Worm (Caenorhabditis elegans) whole organism, late embryonic: ENCODE measurements around the gene F49C5.3.

Source experiments
- C38D4.7 ChIP-seq: fragments of 200-800 bp; sonication (Bioruptor generic); optimal IDR thresholded peaks from 2 replicates; lab custom pipeline; 2018; ENCODE audit warnings: mild to moderate bottlenecking, missing genetic modification characterization, moderate library complexity, missing compliant biosample characterization
- F13H6.1 ChIP-seq: sonication (generic microtip); optimal IDR thresholded peaks from 2 replicates; lab custom pipeline; 2016; ENCODE audit warnings: missing genetic modification characterization, missing compliant biosample characterization
- K09A11.1 ChIP-seq: sonication (generic microtip); optimal IDR thresholded peaks from 2 replicates; lab custom pipeline; 2017; ENCODE audit warnings: antibody characterized with exemption, mild to moderate bottlenecking, missing genetic modification characterization, missing compliant biosample characterization; ENCODE audit not compliant: insufficient read depth
- ama-1 ChIP-seq: fragments of 150-350 bp; optimal IDR thresholded peaks from 2 replicates; lab custom pipeline; 2014
- ceh-18 ChIP-seq: sonication (generic microtip); optimal IDR thresholded peaks from 2 replicates; lab custom pipeline; 2016; ENCODE audit warnings: missing genetic modification characterization, missing compliant biosample characterization
- ceh-2 ChIP-seq: sonication (generic microtip); optimal IDR thresholded peaks from 2 replicates; lab custom pipeline; 2016; ENCODE audit warnings: missing genotype, missing genetic modification characterization, missing compliant biosample characterization
- ceh-24 ChIP-seq: sonication (generic microtip); optimal IDR thresholded peaks from 2 replicates; lab custom pipeline; 2016; ENCODE audit warnings: mild to moderate bottlenecking, missing genetic modification characterization, missing compliant biosample characterization
- ceh-30 ChIP-seq: fragments of 150-350 bp; optimal IDR thresholded peaks from 2 replicates; lab custom pipeline; 2014; ENCODE audit warnings: missing biosample characterization, missing genetic modification characterization
- ceh-34 ChIP-seq: sonication (generic microtip); optimal IDR thresholded peaks from 2 replicates; lab custom pipeline; 2016; ENCODE audit warnings: mild to moderate bottlenecking, missing genetic modification characterization, missing compliant biosample characterization
- ceh-45 ChIP-seq: fragments of 200-800 bp; sonication (Bioruptor generic); IDR thresholded peaks from 2 replicates; pipeline ENCODE4 v1.3.6; 2022; ENCODE audit warnings: missing genetic modification reagents, missing genetic modification characterization, missing compliant biosample characterization
- ceh-48 ChIP-seq: sonication (generic microtip); optimal IDR thresholded peaks from 2 replicates; lab custom pipeline; 2016; ENCODE audit warnings: missing genetic modification characterization, inconsistent platforms, missing compliant biosample characterization
- ceh-6 ChIP-seq: fragments of 200-800 bp; sonication (Bioruptor generic); optimal IDR thresholded peaks from 2 replicates; lab custom pipeline; 2018; ENCODE audit warnings: mild to moderate bottlenecking, missing genetic modification characterization, missing compliant biosample characterization
- ceh-9 ChIP-seq: sonication (generic microtip); optimal IDR thresholded peaks from 2 replicates; lab custom pipeline; 2016; ENCODE audit warnings: mild to moderate bottlenecking, missing genetic modification characterization, inconsistent platforms, missing compliant biosample characterization
- elt-2 ChIP-seq: sonication (generic microtip); optimal IDR thresholded peaks from 2 replicates; lab custom pipeline; 2016; ENCODE audit warnings: missing genetic modification reagents, missing genetic modification characterization, missing compliant biosample characterization
- elt-4 ChIP-seq: sonication (generic microtip); optimal IDR thresholded peaks from 2 replicates; lab custom pipeline; 2016; ENCODE audit warnings: missing genetic modification characterization, missing compliant biosample characterization
- eyg-1 ChIP-seq: sonication (generic microtip); optimal IDR thresholded peaks from 2 replicates; lab custom pipeline; 2016; ENCODE audit warnings: missing genotype, missing genetic modification characterization, missing compliant biosample characterization
- fax-1 ChIP-seq: sonication (generic microtip); optimal IDR thresholded peaks from 2 replicates; lab custom pipeline; 2016; ENCODE audit warnings: missing genotype, missing genetic modification characterization, missing compliant biosample characterization
- fkh-10 ChIP-seq: fragments of 150-350 bp; optimal IDR thresholded peaks from 2 replicates; lab custom pipeline; 2014; ENCODE audit warnings: missing biosample characterization, missing genetic modification reagents, missing genetic modification characterization
- fkh-6 ChIP-seq: sonication (generic microtip); optimal IDR thresholded peaks from 2 replicates; lab custom pipeline; 2016; ENCODE audit warnings: missing genetic modification characterization, missing compliant biosample characterization
- gmeb-2 ChIP-seq: sonication (generic microtip); optimal IDR thresholded peaks from 2 replicates; lab custom pipeline; 2016; ENCODE audit warnings: missing genetic modification characterization, inconsistent platforms, missing compliant biosample characterization
- hlh-15 ChIP-seq: sonication (generic microtip); optimal IDR thresholded peaks from 2 replicates; lab custom pipeline; 2016; ENCODE audit warnings: missing genetic modification characterization, missing compliant biosample characterization
- hlh-30 ChIP-seq: sonication (generic microtip); optimal IDR thresholded peaks from 2 replicates; lab custom pipeline; 2017; ENCODE audit warnings: antibody characterized with exemption, missing genetic modification characterization, missing compliant biosample characterization; ENCODE audit not compliant: insufficient read depth
- hlh-8 ChIP-seq: sonication (generic microtip); optimal IDR thresholded peaks from 2 replicates; lab custom pipeline; 2016; ENCODE audit warnings: missing genotype, missing genetic modification characterization, missing compliant biosample characterization
- lin-11 ChIP-seq: fragments of 200-800 bp; sonication (Bioruptor generic); optimal IDR thresholded peaks from 2 replicates; lab custom pipeline; 2018; ENCODE audit warnings: mild to moderate bottlenecking, missing genetic modification characterization, missing compliant biosample characterization
- madf-2 ChIP-seq: sonication (generic microtip); optimal IDR thresholded peaks from 2 replicates; lab custom pipeline; 2017; ENCODE audit warnings: missing genetic modification characterization, missing compliant biosample characterization
- nhr-11 ChIP-seq: fragments of 150-350 bp; optimal IDR thresholded peaks from 2 replicates; lab custom pipeline; 2014; ENCODE audit warnings: missing biosample characterization, missing genetic modification characterization
- nhr-232 ChIP-seq: sonication (generic microtip); optimal IDR thresholded peaks from 2 replicates; lab custom pipeline; 2016; ENCODE audit warnings: missing genetic modification characterization, missing compliant biosample characterization
- odd-2 ChIP-seq: sonication (generic microtip); optimal IDR thresholded peaks from 2 replicates; lab custom pipeline; 2017; ENCODE audit warnings: antibody characterized with exemption, mild to moderate bottlenecking, missing genetic modification characterization, missing compliant biosample characterization
- pag-3 ChIP-seq: sonication (generic microtip); optimal IDR thresholded peaks from 2 replicates; lab custom pipeline; 2016; ENCODE audit warnings: missing compliant biosample characterization, missing genetic modification characterization, borderline replicate concordance
- pat-9 ChIP-seq: fragments of 200-800 bp; sonication (Bioruptor generic); optimal IDR thresholded peaks from 2 replicates; lab custom pipeline; 2018; ENCODE audit warnings: mild to moderate bottlenecking, missing genetic modification characterization, moderate library complexity, missing compliant biosample characterization
- pha-2 ChIP-seq: sonication (generic microtip); optimal IDR thresholded peaks from 2 replicates; lab custom pipeline; 2017; ENCODE audit warnings: mild to moderate bottlenecking, missing genetic modification characterization, missing compliant biosample characterization
- pros-1 ChIP-seq: fragments of 150-350 bp; optimal IDR thresholded peaks from 2 replicates; lab custom pipeline; 2014; ENCODE audit warnings: missing biosample characterization, missing genetic modification reagents, missing genetic modification characterization
- ref-2 ChIP-seq: sonication (generic microtip); optimal IDR thresholded peaks from 2 replicates; lab custom pipeline; 2016; ENCODE audit warnings: missing genetic modification characterization, missing compliant biosample characterization
- rnt-1 ChIP-seq: sonication (generic microtip); optimal IDR thresholded peaks from 2 replicates; lab custom pipeline; 2016; ENCODE audit warnings: missing genetic modification characterization, missing compliant biosample characterization
- sox-2 ChIP-seq: fragments of 200-800 bp; sonication (Bioruptor generic); IDR thresholded peaks from 2 replicates; pipeline ENCODE4 v1.3.6; 2022; ENCODE audit warnings: missing genetic modification reagents, missing genetic modification characterization, missing compliant biosample characterization
- sox-4 ChIP-seq: sonication (generic microtip); optimal IDR thresholded peaks from 2 replicates; lab custom pipeline; 2017; ENCODE audit warnings: mild to moderate bottlenecking, missing genetic modification characterization, inconsistent platforms, missing compliant biosample characterization
- ttx-3 ChIP-seq: sonication (generic microtip); optimal IDR thresholded peaks from 2 replicates; lab custom pipeline; 2016; ENCODE audit warnings: missing genetic modification reagents, missing genetic modification characterization, missing compliant biosample characterization
- unc-42 ChIP-seq: sonication (generic microtip); optimal IDR thresholded peaks from 2 replicates; lab custom pipeline; 2016; ENCODE audit warnings: missing genotype, missing genetic modification characterization, missing compliant biosample characterization
- unc-55 ChIP-seq: sonication (generic microtip); optimal IDR thresholded peaks from 2 replicates; lab custom pipeline; 2017; ENCODE audit warnings: missing biosample characterization, missing genetic modification reagents, missing genetic modification characterization
- zip-5 ChIP-seq: sonication (generic microtip); optimal IDR thresholded peaks from 2 replicates; lab custom pipeline; 2016; ENCODE audit warnings: missing genetic modification characterization, missing compliant biosample characterization
- ztf-16 ChIP-seq: sonication (generic microtip); optimal IDR thresholded peaks from 2 replicates; lab custom pipeline; 2017; ENCODE audit warnings: missing genetic modification characterization, missing compliant biosample characterization

Gene F49C5.3

ce11 chrII:12516313-12516712, 20.0 kb upstream of the F49C5.3 start, which contains the start of gene srh-61:
Gene srh-61 (minus strand): TSS chrII:12516413.
- TF ChIP-seq elt-4 (tag; lab: Kevin White, UChicago) = no peak
- TF ChIP-seq F13H6.1 (tag; lab: Kevin White, UChicago) = no peak
- no peak for TF ChIP-seq pag-3 (tag; lab: Kevin White, UChicago)
- TF ChIP-seq madf-2 (tag; lab: Kevin White, UChicago) = no peak
- TF ChIP-seq pha-2 = no peak
- no peak for TF ChIP-seq fkh-10
- TF ChIP-seq C38D4.7 (GFP tag; lab: Kevin White, UChicago) = no peak
- TF ChIP-seq eyg-1 (tag; lab: Kevin White, UChicago) = no peak
- no peak for TF ChIP-seq gmeb-2 (tag; lab: Kevin White, UChicago)
- TF ChIP-seq elt-2 (tag; lab: Kevin White, UChicago) = no peak
- no peak for TF ChIP-seq ref-2 (tag; lab: Kevin White, UChicago)
- TF ChIP-seq unc-42 (tag; lab: Kevin White, UChicago) = no peak
- TF ChIP-seq fkh-6 = no peak
- TF ChIP-seq K09A11.1 (tag; lab: Kevin White, UChicago) = no peak
- TF ChIP-seq hlh-8 (tag; lab: Kevin White, UChicago) = no peak
- no peak for TF ChIP-seq sox-4

- TF ChIP-seq odd-2 (tag; lab: Kevin White, UChicago) (no peak), ceh-34 (no peak)
These were observed 18.3 kb upstream of the F49C5.3 start for ce11 chrII:12518008-12518407.

ce11 chrII:12518809-12519344, 17.4 kb upstream of the F49C5.3 start, which contains the start of gene srh-70:
Gene srh-70 (minus strand): TSS chrII:12518859.
- TF ChIP-seq ceh-30 (tag; lab: Kevin White, UChicago) = no peak
- TF ChIP-seq rnt-1 (tag; lab: Kevin White, UChicago) = no peak
- no peak for TF ChIP-seq elt-2 (tag; lab: Kevin White, UChicago)
- no peak for TF ChIP-seq ceh-18 (tag; lab: Kevin White, UChicago)

- TF ChIP-seq fax-1 (tag; lab: Kevin White, UChicago) (no peak), hlh-30 (tag; lab: Kevin White, UChicago) (no peak), ceh-2 (tag; lab: Kevin White, UChicago) (no peak), K09A11.1 (tag; lab: Kevin White, UChicago) (no peak)
These were observed 16.7 kb upstream of the F49C5.3 start, which contains the start of gene ceh-99 for ce11 chrII:12519616-12520015. Gene ceh-99 (plus strand): TSS chrII:12519981.

ce11 chrII:12525526-12525925, 10.8 kb upstream of the F49C5.3 start, which contains the start of gene srx-118:
Gene srx-118 (plus strand): TSS chrII:12525826.
- TF ChIP-seq nhr-232 (tag; lab: Kevin White, UChicago) = no peak
- no peak for TF ChIP-seq ceh-18 (tag; lab: Kevin White, UChicago)
- TF ChIP-seq unc-55 (GFP tag; lab: Kevin White, UChicago) = no peak
- TF ChIP-seq ceh-24 (tag; lab: Kevin White, UChicago) = no peak
- no peak for TF ChIP-seq ceh-34
- TF ChIP-seq hlh-15 = no peak
- no peak for TF ChIP-seq lin-11 (tag; lab: Kevin White, UChicago)
- no peak for TF ChIP-seq ztf-16 (tag; lab: Kevin White, UChicago)
- TF ChIP-seq nhr-11 = no peak
- no peak for TF ChIP-seq zip-5 (tag; lab: Kevin White, UChicago)
- TF ChIP-seq gmeb-2 (tag; lab: Kevin White, UChicago) = no peak
- TF ChIP-seq, all 69 proteins: peak for 0

- no peak for TF ChIP-seq ceh-48 (tag; lab: Kevin White, UChicago)
- TF ChIP-seq ama-1 = no peak
- TF ChIP-seq ztf-16 (tag; lab: Kevin White, UChicago) = no peak
- no peak for TF ChIP-seq pat-9
- TF ChIP-seq ceh-9 (tag; lab: Kevin White, UChicago) = no peak
- TF ChIP-seq pros-1 (tag; lab: Kevin White, UChicago) = no peak
- no peak for TF ChIP-seq ttx-3 (tag; lab: Kevin White, UChicago)
- no peak for TF ChIP-seq ref-2 (tag; lab: Kevin White, UChicago)
- no peak for TF ChIP-seq sox-2 (GFP tag; lab: Robert Waterston, UW)
- no peak for TF ChIP-seq C38D4.7 (GFP tag; lab: Kevin White, UChicago)
- TF ChIP-seq ceh-45 (GFP tag; lab: Robert Waterston, UW) = no peak
- TF ChIP-seq ceh-6 = no peak
- no peak for TF ChIP-seq unc-55 (GFP tag; lab: Kevin White, UChicago)
- no peak for TF ChIP-seq hlh-15
- TF ChIP-seq K09A11.1 (tag; lab: Kevin White, UChicago) = no peak
- no peak for TF ChIP-seq ceh-30 (tag; lab: Kevin White, UChicago)
- no peak for TF ChIP-seq unc-42 (tag; lab: Kevin White, UChicago)
- no peak for TF ChIP-seq pag-3 (tag; lab: Kevin White, UChicago)
- TF ChIP-seq nhr-232 (tag; lab: Kevin White, UChicago) = no peak
These were observed 8.4 kb upstream of the F49C5.3 start, which contains the start of gene srx-119 for ce11 chrII:12527947-12528346. Gene srx-119 (plus strand): TSS chrII:12528247.
